Worm (Caenorhabditis elegans) whole organism, L2 larva: ENCODE measurements around the gene srw-14.
"Not testable (repeated sequence)": the region's sequence is repeated elsewhere in the genome, so short reads cannot be mapped to it uniquely, and the experiment has no call there.

Experiments
- C34F6.9 ChIP-seq: fragments of 150-350 bp; optimal IDR thresholded peaks from 2 replicates; lab custom pipeline; 2014; ENCODE audit warnings: missing biosample characterization, missing genetic modification characterization
- F13H6.1 ChIP-seq: sonication (generic microtip); optimal IDR thresholded peaks from 2 replicates; lab custom pipeline; 2016; ENCODE audit warnings: missing genetic modification characterization, missing compliant biosample characterization
- Y55F3AM.14 ChIP-seq: fragments of 200-800 bp; sonication (Bioruptor generic); optimal IDR thresholded peaks from 2 replicates; lab custom pipeline; 2018; ENCODE audit warnings: mild to moderate bottlenecking, missing genetic modification characterization, missing compliant biosample characterization
- ZK546.5 ChIP-seq: sonication (generic microtip); optimal IDR thresholded peaks from 2 replicates; lab custom pipeline; 2017; ENCODE audit warnings: missing biosample characterization, missing genetic modification characterization
- alr-1 ChIP-seq: fragments of 150-350 bp; optimal IDR thresholded peaks from 2 replicates; lab custom pipeline; 2014; ENCODE audit warnings: missing biosample characterization, missing genetic modification characterization
- aly-2 ChIP-seq: fragments of 150-350 bp; optimal IDR thresholded peaks from 2 replicates; lab custom pipeline; 2014; ENCODE audit warnings: missing biosample characterization, missing genetic modification characterization
- blmp-1 ChIP-seq: sonication (generic microtip); optimal IDR thresholded peaks from 2 replicates; lab custom pipeline; 2017; ENCODE audit warnings: missing genetic modification characterization, mild to moderate bottlenecking, missing compliant biosample characterization, antibody characterized with exemption, moderate library complexity; ENCODE audit not compliant: insufficient read depth
- ceh-82 ChIP-seq: fragments of 150-350 bp; optimal IDR thresholded peaks from 2 replicates; lab custom pipeline; 2014; ENCODE audit warnings: missing biosample characterization, missing genetic modification characterization
- dmd-4 ChIP-seq: sonication (generic microtip); optimal IDR thresholded peaks from 2 replicates; lab custom pipeline; 2017; ENCODE audit warnings: missing biosample characterization, missing genetic modification characterization
- egl-27 ChIP-seq: sonication (generic microtip); optimal IDR thresholded peaks from 3 replicates; lab custom pipeline; 2017; ENCODE audit warnings: missing biosample characterization, missing genetic modification reagents, missing genetic modification characterization
- elt-3 ChIP-seq: sonication (generic microtip); optimal IDR thresholded peaks from 2 replicates; lab custom pipeline; 2017; ENCODE audit warnings: missing biosample characterization, missing genetic modification characterization
- fos-1 ChIP-seq: fragments of 150-350 bp; optimal IDR thresholded peaks from 2 replicates; lab custom pipeline; 2014; ENCODE audit warnings: missing biosample characterization, missing genetic modification characterization
- lsy-2 ChIP-seq, 2 experiments: fragments of 150-350 bp in 1 of 2; sonication (generic microtip) in 1 of 2; optimal IDR thresholded peaks; 2 replicates each; lab custom pipeline; 2014 to 2017; ENCODE audit warnings: missing biosample characterization in 2 of 2, missing genetic modification characterization in 2 of 2
- mbf-1 ChIP-seq: sonication (generic microtip); optimal IDR thresholded peaks from 2 replicates; lab custom pipeline; 2017; ENCODE audit warnings: missing biosample characterization, missing genetic modification characterization
- mdl-1 ChIP-seq, 2 experiments: fragments of 150-350 bp in 1 of 2; sonication (generic microtip) in 1 of 2; optimal IDR thresholded peaks; 2 replicates each; lab custom pipeline; 2017; ENCODE audit warnings: missing biosample characterization in 2 of 2, missing genetic modification characterization in 2 of 2
- nhr-10 ChIP-seq: sonication (generic microtip); optimal IDR thresholded peaks from 2 replicates; lab custom pipeline; 2017; ENCODE audit warnings: missing biosample characterization, missing genetic modification characterization
- nhr-12 ChIP-seq: fragments of 150-350 bp; optimal IDR thresholded peaks from 2 replicates; lab custom pipeline; 2014; ENCODE audit warnings: missing biosample characterization, missing genetic modification characterization
- nhr-129 ChIP-seq: fragments of 150-350 bp; optimal IDR thresholded peaks from 2 replicates; lab custom pipeline; 2014; ENCODE audit warnings: missing biosample characterization, missing genetic modification characterization
- nhr-21 ChIP-seq: fragments of 150-350 bp; optimal IDR thresholded peaks from 2 replicates; lab custom pipeline; 2014; ENCODE audit warnings: missing biosample characterization, missing genetic modification characterization
- nhr-23 ChIP-seq: fragments of 150-350 bp; optimal IDR thresholded peaks from 2 replicates; lab custom pipeline; 2014; ENCODE audit warnings: missing biosample characterization, missing genetic modification reagents, missing genetic modification characterization
- nhr-237 ChIP-seq: fragments of 150-350 bp; optimal IDR thresholded peaks from 2 replicates; lab custom pipeline; 2014; ENCODE audit warnings: missing biosample characterization, missing genetic modification characterization
- nhr-25 ChIP-seq: fragments of 150-350 bp; sonication (generic microtip); optimal IDR thresholded peaks from 3 replicates; lab custom pipeline; 2014; ENCODE audit warnings: missing biosample characterization, missing genetic modification characterization
- nhr-6 ChIP-seq: fragments of 150-350 bp; optimal IDR thresholded peaks from 2 replicates; lab custom pipeline; 2014; ENCODE audit warnings: missing biosample characterization, missing genetic modification characterization
- nhr-77 ChIP-seq: fragments of 150-350 bp; optimal IDR thresholded peaks from 2 replicates; lab custom pipeline; 2014; ENCODE audit warnings: missing biosample characterization, missing genetic modification characterization
- sem-4 ChIP-seq: fragments of 150-350 bp; optimal IDR thresholded peaks from 2 replicates; lab custom pipeline; 2014; ENCODE audit warnings: missing biosample characterization, missing genetic modification reagents, missing genetic modification characterization
- sma-3 ChIP-seq: sonication (generic microtip); optimal IDR thresholded peaks from 2 replicates; lab custom pipeline; 2016; ENCODE audit warnings: missing genetic modification reagents, missing genetic modification characterization, missing compliant biosample characterization
- sma-9 ChIP-seq, 2 experiments: fragments of 150-350 bp in 1 of 2; sonication (generic microtip) in 1 of 2; optimal IDR thresholded peaks; 2 replicates each; lab custom pipeline; 2014 to 2016; ENCODE audit warnings: missing genetic modification characterization in 2 of 2, mild to moderate bottlenecking in 1 of 2, missing biosample characterization in 1 of 2, missing compliant biosample characterization in 1 of 2, missing genetic modification reagents in 1 of 2, moderate library complexity in 1 of 2
- snpc-4 ChIP-seq: fragments of 150-350 bp; optimal IDR thresholded peaks from 2 replicates; lab custom pipeline; 2014; ENCODE audit warnings: missing biosample characterization, missing genetic modification characterization
- unc-39 ChIP-seq: fragments of 150-350 bp; optimal IDR thresholded peaks from 2 replicates; lab custom pipeline; 2014; ENCODE audit warnings: missing biosample characterization, missing genetic modification characterization
- unc-55 ChIP-seq: fragments of 150-350 bp; sonication (generic microtip); optimal IDR thresholded peaks from 3 replicates; lab custom pipeline; 2014; ENCODE audit warnings: missing biosample characterization, missing genetic modification reagents, missing genetic modification characterization
- zag-1 ChIP-seq: fragments of 150-350 bp; optimal IDR thresholded peaks from 2 replicates; lab custom pipeline; 2014; ENCODE audit warnings: missing biosample characterization, missing genetic modification characterization
- ztf-1 ChIP-seq: fragments of 200-800 bp; sonication (Bioruptor generic); conservative IDR thresholded peaks from 2 replicates; pipeline ENCODE4 v1.3.6; 2022; ENCODE audit warnings: missing genetic modification characterization, missing compliant biosample characterization
- ztf-11 ChIP-seq: sonication (generic microtip); optimal IDR thresholded peaks from 2 replicates; lab custom pipeline; 2017; ENCODE audit warnings: missing biosample characterization, missing genetic modification characterization
- ztf-4 ChIP-seq: fragments of 150-350 bp; optimal IDR thresholded peaks from 2 replicates; lab custom pipeline; 2014; ENCODE audit warnings: missing biosample characterization, missing genetic modification characterization

The srw-14 gene

ce11 chrV:15250304-15250703 is 24.6 kb downstream of the srw-14 start, which contains the start of gene srd-28:
Gene srd-28, plus strand, starts transcription at chrV:15250604.
- not testable (repeated sequence) for TF ChIP-seq blmp-1 (tag; lab: Kevin White, UChicago); ZK546.5 (tag; lab: Kevin White, UChicago); egl-27

ce11 chrV:15252082-15252481 is 26.3 kb downstream of the srw-14 start, which contains the start of gene srbc-76:
Gene srbc-76, plus strand, starts transcription at chrV:15252382.
- no peak for TF ChIP-seq mbf-1
- no peak for TF ChIP-seq unc-39
- TF ChIP-seq, all 48 proteins: peak for 0

ce11 chrV:15253529-15253928 is 27.8 kb downstream of the srw-14 start, which contains the start of gene srbc-75:
Gene srbc-75, plus strand, starts transcription at chrV:15253829.
- TF ChIP-seq nhr-23 (tag; lab: Kevin White, UChicago) (no peak), elt-3 (tag; lab: Kevin White, UChicago) (no peak), Y55F3AM.14 (no peak), ztf-4 (no peak), alr-1 (no peak), nhr-129 (tag; lab: Kevin White, UChicago) (no peak), sem-4 (no peak), unc-55 (GFP tag; lab: Kevin White, UChicago) (no peak), sma-9 (GFP tag; optimal IDR thresholded peaks at IDR 0.05; lab: Kevin White, UChicago) (no peak), sma-9 (tag; optimal IDR thresholded peaks at IDR 0.05; lab: Kevin White, UChicago) (no peak), nhr-6 (tag; lab: Kevin White, UChicago) (no peak), aly-2 (tag; lab: Kevin White, UChicago) (no peak), sma-3 (GFP tag; lab: Kevin White, UChicago) (no peak), F13H6.1 (tag; lab: Kevin White, UChicago) (no peak), C34F6.9 (no peak), ztf-11 (tag; lab: Kevin White, UChicago) (no peak), mdl-1 (tag; optimal IDR thresholded peaks at IDR 0.05; lab: Kevin White, UChicago) (no peak), fos-1 (no peak)

DNA sequence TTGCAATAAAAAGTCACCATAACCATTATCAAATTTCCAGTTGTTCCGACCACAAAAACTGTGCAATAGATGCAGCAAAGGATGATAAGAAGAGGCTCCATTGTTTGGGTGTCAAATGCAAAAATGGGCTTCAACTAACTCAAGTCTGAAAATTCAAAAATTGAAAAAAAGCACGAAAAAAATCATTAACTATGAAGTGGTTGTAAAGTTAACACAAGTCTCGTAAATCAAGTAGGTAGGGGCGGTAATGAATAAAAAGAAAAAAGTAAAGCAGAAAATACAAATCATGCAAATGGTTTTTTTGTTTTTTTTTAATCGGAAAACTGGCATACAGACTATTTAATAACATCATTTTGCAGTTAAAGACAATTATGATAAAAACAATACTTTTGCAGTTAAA is 30.9 kb downstream of the srw-14 start, which contains the start of gene srsx-39:
TSS of gene srsx-39 (minus strand) at position 101 of the 400 bp plus-strand sequence.
- not testable (repeated sequence) for TF ChIP-seq nhr-237 (tag; lab: Kevin White, UChicago); zag-1 (tag; lab: Kevin White, UChicago); C34F6.9

- TF ChIP-seq snpc-4 (tag; lab: Kevin White, UChicago) (no peak), lsy-2 (tag; optimal IDR thresholded peaks at IDR 0.05; lab: Kevin White, UChicago) (no peak), nhr-12 (no peak), egl-27 (no peak)
These were observed 33.3 kb downstream of the srw-14 start, which contains the start of gene srsx-37 for ce11 chrV:15259049-15259448. Gene srsx-37, minus strand, starts transcription at chrV:15259149.

DNA sequence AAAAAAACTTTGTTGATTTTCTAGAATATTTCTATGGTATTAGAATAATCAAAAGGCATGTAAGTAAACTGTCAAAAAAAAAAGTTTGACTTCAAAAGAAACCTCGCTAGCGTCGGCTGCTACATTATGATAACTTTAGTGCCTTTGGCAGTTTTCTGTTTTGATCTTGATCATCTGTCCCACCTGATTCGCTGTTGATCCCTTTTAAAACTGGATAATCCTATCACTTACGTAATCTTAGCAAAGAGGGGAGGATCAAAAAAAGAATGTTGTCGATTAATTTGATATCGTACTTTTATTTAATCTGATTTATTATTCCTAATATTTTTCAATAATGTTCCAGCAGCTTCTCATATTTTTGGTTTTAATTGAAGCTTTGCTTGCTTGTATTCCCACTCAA is 34.2 kb downstream of the srw-14 start, which contains the start of gene M01B2.8:
TSS of gene M01B2.8 (plus strand) at position 301 of the 400 bp plus-strand sequence.
- TF ChIP-seq nhr-77 (tag; lab: Kevin White, UChicago): no peak
- no peak for TF ChIP-seq elt-3 (tag; lab: Kevin White, UChicago)
- no peak for TF ChIP-seq ceh-82 (tag; lab: Kevin White, UChicago)
- no peak for TF ChIP-seq ZK546.5 (tag; lab: Kevin White, UChicago)
- no peak for TF ChIP-seq nhr-12
- no peak for TF ChIP-seq nhr-6 (tag; lab: Kevin White, UChicago)
- TF ChIP-seq dmd-4 (tag; lab: Kevin White, UChicago): no peak
- no peak for TF ChIP-seq sma-3 (GFP tag; lab: Kevin White, UChicago)
- TF ChIP-seq nhr-21 (tag; lab: Kevin White, UChicago): no peak
- no peak for TF ChIP-seq blmp-1 (tag; lab: Kevin White, UChicago)
- no peak for TF ChIP-seq aly-2 (tag; lab: Kevin White, UChicago)
- no peak for TF ChIP-seq mbf-1
- TF ChIP-seq nhr-10 (tag; lab: Kevin White, UChicago): no peak
- no peak for TF ChIP-seq nhr-25 (tag; lab: Kevin White, UChicago)
- no peak for TF ChIP-seq ztf-1 (GFP tag; lab: Robert Waterston, UW)
- TF ChIP-seq snpc-4 (tag; lab: Kevin White, UChicago): no peak
- no peak for TF ChIP-seq nhr-23 (tag; lab: Kevin White, UChicago)
- TF ChIP-seq fos-1: no peak
